Fruit fly (Drosophila melanogaster) Kc167 (cell line): ENCODE measurements around the gene CG7519.

Experiments used
- Myc ChIP-seq: fragments of >200 bp; optimal IDR thresholded peaks from 2 replicates; lab custom pipeline; 2017; ENCODE audit warnings: missing external identifiers
- Sin3A ChIP-seq: fragments of >200 bp; optimal IDR thresholded peaks from 2 replicates; lab custom pipeline; 2018; ENCODE audit warnings: missing external identifiers
- h ChIP-seq: fragments of >200 bp; optimal IDR thresholded peaks from 3 replicates; lab custom pipeline; 2018; ENCODE audit warnings: missing external identifiers
- insv ChIP-seq: fragments of >200 bp; optimal IDR thresholded peaks from 3 replicates; lab custom pipeline; 2018; ENCODE audit warnings: missing external identifiers
- psq ChIP-seq: fragments of >200 bp; optimal IDR thresholded peaks from 2 replicates; lab custom pipeline; 2017; ENCODE audit warnings: missing external identifiers
- ttk ChIP-seq: sonication (Bioruptor generic); optimal IDR thresholded peaks from 2 replicates; lab custom pipeline; 2017; ENCODE audit warnings: missing external identifiers

CG7519 gene

dm6 chr3L:21533270-21533948, 40.5 kb downstream of the CG7519 start, which contains the start of gene Mkrn1:
Mkrn1 (minus strand) TSS chr3L:21533713.
- TF ChIP-seq Myc (lab: Kevin White, UChicago), result no peak
- no peak for TF ChIP-seq Sin3A (lab: Kevin White, UChicago)
- TF ChIP-seq h, result no peak
- no peak for TF ChIP-seq ttk (lab: Kevin White, UChicago)
- no peak for TF ChIP-seq psq (lab: Kevin White, UChicago)
- no peak for TF ChIP-seq insv (lab: Kevin White, UChicago)

DNA sequence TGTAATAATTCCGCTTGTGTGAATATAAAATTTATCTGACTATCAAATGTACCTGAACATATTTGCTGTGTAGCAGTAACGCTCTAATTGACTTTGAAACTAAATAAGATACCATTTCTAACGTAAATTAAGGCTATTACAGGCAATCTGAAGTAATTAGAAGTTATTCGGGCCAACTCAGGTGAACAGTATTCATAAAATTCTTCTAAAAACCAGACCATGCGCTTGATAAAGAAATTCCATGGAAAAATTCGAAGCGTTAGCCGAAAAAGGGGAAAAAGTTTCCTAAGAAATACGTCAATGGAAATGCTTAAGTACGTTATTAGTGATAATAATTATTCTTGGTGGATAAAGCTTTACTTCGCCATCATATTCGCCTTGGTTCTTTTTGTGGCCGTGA, 41.5 kb downstream of the CG7519 start, which contains the start of gene ppk5:
Gene ppk5, plus strand, starts transcription at position 301 of the 400 bp plus-strand sequence.
- TF ChIP-seq Myc (lab: Kevin White, UChicago) (no peak), h (no peak), Sin3A (lab: Kevin White, UChicago) (no peak), psq (lab: Kevin White, UChicago) (no peak), ttk (lab: Kevin White, UChicago) (no peak), insv (lab: Kevin White, UChicago) (no peak)

DNA sequence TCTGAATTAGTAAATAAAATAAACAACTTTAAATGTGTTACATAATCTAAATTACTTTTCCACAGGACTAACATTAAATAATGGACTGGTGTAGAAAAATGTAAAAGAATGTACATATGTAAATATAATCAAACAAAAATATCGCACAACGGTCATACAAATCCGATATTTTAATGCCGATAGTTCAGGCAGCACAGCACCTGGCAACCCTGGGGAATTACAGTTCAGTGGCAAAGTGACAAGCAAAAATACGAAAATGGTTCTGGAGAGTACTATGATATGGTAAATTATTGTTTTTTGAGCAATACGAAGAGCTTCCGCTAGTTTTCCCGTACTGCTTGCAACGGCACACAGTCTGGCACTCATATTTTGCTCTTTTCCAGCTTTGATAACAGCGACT, 44.0 kb downstream of the CG7519 start, which contains the start of gene Rpn10:
Gene Rpn10, plus strand, starts transcription at position 144 of the 400 bp plus-strand sequence.
- no peak for TF ChIP-seq psq (lab: Kevin White, UChicago)
- TF ChIP-seq Sin3A (lab: Kevin White, UChicago), result no peak
- TF ChIP-seq insv (lab: Kevin White, UChicago), result no peak
- TF ChIP-seq h, result no peak
- TF ChIP-seq ttk (lab: Kevin White, UChicago), result no peak
- no peak for TF ChIP-seq Myc (lab: Kevin White, UChicago)

DNA sequence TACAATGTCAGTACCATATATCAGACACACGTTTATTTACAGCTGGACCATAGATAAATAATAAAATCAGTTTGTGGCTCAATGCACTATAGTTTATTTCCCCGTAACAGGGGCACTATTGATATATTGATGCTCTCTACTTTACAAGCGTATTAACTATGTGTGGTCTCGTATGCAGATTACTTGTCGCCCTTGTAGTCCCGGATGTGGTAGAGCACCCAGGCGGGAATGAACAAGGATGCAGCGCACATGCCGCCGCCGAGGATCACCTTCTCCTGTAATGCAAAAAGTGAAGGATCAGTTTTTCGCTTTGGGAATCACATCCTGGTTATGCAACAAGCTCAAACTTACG, 46.0 kb downstream of the CG7519 start:
- no peak for TF ChIP-seq Myc (lab: Kevin White, UChicago)
- no peak for TF ChIP-seq insv (lab: Kevin White, UChicago)
- no peak for TF ChIP-seq ttk (lab: Kevin White, UChicago)
- TF ChIP-seq Sin3A (lab: Kevin White, UChicago), result no peak

DNA sequence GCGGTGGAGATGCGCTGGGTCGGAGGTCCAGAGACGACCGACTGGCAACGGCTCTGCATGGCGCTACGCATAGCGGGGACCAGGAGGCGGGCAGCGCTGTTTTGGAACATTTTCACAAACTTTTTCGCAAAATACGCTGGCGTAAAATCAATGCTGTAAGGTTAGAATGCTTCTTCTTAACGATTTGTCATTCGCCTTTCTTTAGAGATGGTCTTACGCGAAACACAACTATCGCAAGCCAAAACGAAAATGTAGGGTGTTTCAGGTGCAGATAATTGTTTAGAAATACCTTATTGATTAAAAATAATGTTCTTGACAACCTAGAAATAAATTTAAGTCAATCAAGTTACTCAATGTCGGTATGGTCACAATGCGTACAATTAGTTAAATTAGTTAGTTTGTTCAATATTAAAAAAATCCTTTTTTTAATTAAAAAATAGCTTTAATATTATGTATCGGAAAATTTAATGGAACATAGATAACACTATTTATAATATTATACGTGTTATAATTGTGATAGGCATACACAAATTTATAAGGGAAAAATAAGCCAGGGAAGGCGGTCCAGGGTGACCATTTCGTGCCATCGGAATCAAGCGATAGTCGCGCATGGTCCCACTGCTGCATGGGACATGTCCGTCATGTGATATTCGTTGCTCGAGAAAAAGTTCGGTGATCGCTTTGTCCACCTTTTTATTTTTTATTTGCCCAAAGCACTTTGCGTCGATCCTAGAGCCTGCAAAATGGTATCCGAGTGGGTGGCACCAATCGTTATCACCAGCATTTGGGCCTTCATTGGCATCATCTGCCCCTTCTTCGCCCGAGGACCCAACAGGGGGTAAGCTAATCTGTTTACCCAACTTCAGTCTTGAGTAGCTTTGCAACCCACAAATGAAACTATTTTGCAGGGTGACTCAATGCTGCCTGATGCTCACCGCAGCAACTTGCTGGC, 46.6 kb downstream of the CG7519 start, which contains the start of the genes COX8 and VhaM9.7-b:
Gene COX8, minus strand, starts transcription at position 203 of the 952 bp plus-strand sequence.
Gene VhaM9.7-b, plus strand, starts transcription at position 618 of the 952 bp plus-strand sequence.
- no peak for TF ChIP-seq Myc (lab: Kevin White, UChicago)
- TF ChIP-seq ttk (lab: Kevin White, UChicago), result no peak
- no peak for TF ChIP-seq insv (lab: Kevin White, UChicago)

dm6 chr3L:21542059-21542458, 49.2 kb downstream of the CG7519 start, which contains the start of gene CG33290:
CG33290 (plus strand) TSS chr3L:21542359.
- TF ChIP-seq ttk (lab: Kevin White, UChicago), result no peak
- TF ChIP-seq psq (lab: Kevin White, UChicago), result no peak
- TF ChIP-seq h, result no peak
- no peak for TF ChIP-seq insv (lab: Kevin White, UChicago)
- TF ChIP-seq Myc (lab: Kevin White, UChicago), result no peak
- TF ChIP-seq Sin3A (lab: Kevin White, UChicago), result no peak
